Fruit fly (Drosophila melanogaster) whole organism, embryonic: ENCODE measurements around the gene CG13690.
A peak's percentile ranks its signal among the peaks of the same experiment; 100 is the strongest.

ENCODE experiments used
- Abd-B ChIP-seq: fragments of 200-800 bp; sonication (Bioruptor generic); optimal IDR thresholded peaks from 2 replicates; lab custom pipeline; 2018; ENCODE audit warnings: missing biosample characterization, mild to moderate bottlenecking, missing genetic modification characterization, moderate library complexity
- Ada2b ChIP-seq: fragments of 200-800 bp; sonication (Bioruptor generic); IDR thresholded peaks from 2 replicates; pipeline ENCODE4 v1.3.6; 2022; ENCODE audit warnings: missing biosample characterization, missing genetic modification characterization
- BtbVII ChIP-seq: fragments of 200-800 bp; sonication (Bioruptor generic); optimal IDR thresholded peaks from 3 replicates; lab custom pipeline; 2017; ENCODE audit warnings: missing biosample characterization, mild to moderate bottlenecking, missing genetic modification characterization
- CG10267 ChIP-seq: fragments of 200-800 bp; sonication (Bioruptor generic); optimal IDR thresholded peaks from 2 replicates; lab custom pipeline; 2018; ENCODE audit warnings: missing biosample characterization, mild to moderate bottlenecking, missing genetic modification characterization, moderate library complexity
- CG10654 ChIP-seq: fragments of 200-800 bp; sonication (Bioruptor generic); optimal IDR thresholded peaks from 2 replicates; lab custom pipeline; 2016; ENCODE audit warnings: missing biosample characterization, missing genetic modification characterization
- CG12299 ChIP-seq: fragments of 200-800 bp; sonication (Bioruptor generic); optimal IDR thresholded peaks from 2 replicates; lab custom pipeline; 2018; ENCODE audit warnings: missing biosample characterization, mild to moderate bottlenecking, missing genetic modification characterization
- CG12659 ChIP-seq: fragments of 200-800 bp; sonication (Bioruptor generic); optimal IDR thresholded peaks from 3 replicates; lab custom pipeline; 2017; ENCODE audit warnings: mild to moderate bottlenecking, missing biosample characterization, missing genetic modification reagents, missing genetic modification characterization
- CG12942 ChIP-seq: fragments of 200-800 bp; sonication (Bioruptor generic); optimal IDR thresholded peaks from 3 replicates; lab custom pipeline; 2016; ENCODE audit warnings: missing biosample characterization, missing genetic modification characterization
- CG13894 ChIP-seq: fragments of 200-800 bp; sonication (Bioruptor generic); optimal IDR thresholded peaks from 3 replicates; lab custom pipeline; 2018; ENCODE audit warnings: missing biosample characterization, mild to moderate bottlenecking, missing genetic modification characterization, moderate library complexity
- CG14710 ChIP-seq: fragments of 200-800 bp; sonication (Bioruptor generic); optimal IDR thresholded peaks from 3 replicates; lab custom pipeline; 2019; ENCODE audit warnings: missing biosample characterization, mild to moderate bottlenecking, missing genetic modification characterization, moderate library complexity
- CG15011 ChIP-seq: fragments of 200-800 bp; sonication (Bioruptor generic); optimal IDR thresholded peaks from 3 replicates; lab custom pipeline; 2018; ENCODE audit warnings: missing biosample characterization, mild to moderate bottlenecking, missing genetic modification characterization
- CG1647 ChIP-seq: fragments of 200-800 bp; sonication (Bioruptor generic); optimal IDR thresholded peaks from 3 replicates; lab custom pipeline; 2016; ENCODE audit warnings: missing biosample characterization, missing genetic modification characterization
- CG17186 ChIP-seq: fragments of 200-800 bp; sonication (Bioruptor generic); optimal IDR thresholded peaks from 3 replicates; lab custom pipeline; 2017; ENCODE audit warnings: missing biosample characterization, missing genetic modification reagents, missing genetic modification characterization
- CG18619 ChIP-seq: fragments of 200-800 bp; sonication (Bioruptor generic); optimal IDR thresholded peaks from 3 replicates; lab custom pipeline; 2017; ENCODE audit warnings: missing biosample characterization, mild to moderate bottlenecking, missing genetic modification characterization
- CG2889 ChIP-seq: fragments of 200-800 bp; sonication (Bioruptor generic); IDR thresholded peaks from 3 replicates; pipeline ENCODE4 v1.3.6; 2022; ENCODE audit warnings: missing biosample characterization, missing genetic modification characterization
- CG31441 ChIP-seq: fragments of 200-800 bp; sonication (Bioruptor generic); IDR thresholded peaks from 2 replicates; pipeline ENCODE4 v1.3.6; 2022; ENCODE audit warnings: missing biosample characterization, missing genetic modification characterization
- CG32767 ChIP-seq: fragments of 200-800 bp; sonication (Bioruptor generic); IDR thresholded peaks from 2 replicates; pipeline ENCODE4 v1.3.6; 2022; ENCODE audit warnings: missing biosample characterization, missing genetic modification characterization
- CG3407 ChIP-seq: fragments of 200-800 bp; sonication (Bioruptor generic); optimal IDR thresholded peaks from 2 replicates; lab custom pipeline; 2018; ENCODE audit warnings: missing biosample characterization, mild to moderate bottlenecking, missing genetic modification characterization
- CG7963 ChIP-seq: fragments of 200-800 bp; sonication (Bioruptor generic); IDR thresholded peaks from 3 replicates; pipeline ENCODE4 v1.3.6; 2022; ENCODE audit warnings: missing biosample characterization, missing genetic modification characterization; ENCODE audit not compliant: partially characterized antibody
- CG9727 ChIP-seq: fragments of 200-800 bp; sonication (Bioruptor generic); optimal IDR thresholded peaks from 3 replicates; lab custom pipeline; 2017; ENCODE audit warnings: missing biosample characterization, mild to moderate bottlenecking, missing genetic modification characterization
- Doc3 ChIP-seq: fragments of 200-800 bp; sonication (Bioruptor generic); IDR thresholded peaks from 3 replicates; pipeline ENCODE4 v1.3.6; 2022; ENCODE audit warnings: missing biosample characterization, missing genetic modification characterization; ENCODE audit not compliant: partially characterized antibody
- Dref ChIP-seq: fragments of 200-800 bp; sonication (Bioruptor generic); IDR thresholded peaks from 2 replicates; pipeline ENCODE4 v1.3.6; 2022; ENCODE audit warnings: missing biosample characterization, missing genetic modification characterization
- Fer3 ChIP-seq: fragments of 200-800 bp; sonication (Bioruptor generic); optimal IDR thresholded peaks from 2 replicates; lab custom pipeline; 2018; ENCODE audit warnings: missing biosample characterization, mild to moderate bottlenecking, missing genetic modification characterization, moderate library complexity
- HmgD ChIP-seq: fragments of 200-800 bp; sonication (Bioruptor generic); optimal IDR thresholded peaks from 3 replicates; lab custom pipeline; 2016; ENCODE audit warnings: missing biosample characterization, missing genetic modification characterization
- Hmx ChIP-seq: fragments of 200-800 bp; sonication (Bioruptor generic); optimal IDR thresholded peaks from 2 replicates; lab custom pipeline; 2016; ENCODE audit warnings: missing biosample characterization, missing genetic modification characterization
- Nf-YC ChIP-seq: fragments of 200-800 bp; optimal IDR thresholded peaks from 3 replicates; lab custom pipeline; 2019; ENCODE audit warnings: missing biosample characterization, mild to moderate bottlenecking, missing genetic modification characterization, moderate library complexity
- Spps ChIP-seq: fragments of 200-800 bp; sonication (Bioruptor generic); optimal IDR thresholded peaks from 2 replicates; lab custom pipeline; 2018; ENCODE audit warnings: missing biosample characterization, mild to moderate bottlenecking, missing genetic modification characterization
- abd-A ChIP-seq: fragments of 200-800 bp; sonication (Bioruptor generic); optimal IDR thresholded peaks from 3 replicates; lab custom pipeline; 2019; ENCODE audit warnings: missing biosample characterization, mild to moderate bottlenecking, missing genetic modification characterization, moderate library complexity
- amos ChIP-seq: fragments of 200-800 bp; sonication (Bioruptor generic); IDR thresholded peaks from 2 replicates; pipeline ENCODE4 v1.3.6; 2022; ENCODE audit warnings: missing biosample characterization, missing genetic modification characterization; ENCODE audit not compliant: partially characterized antibody
- bab2 ChIP-seq: fragments of 200-800 bp; sonication (Bioruptor generic); optimal IDR thresholded peaks from 2 replicates; lab custom pipeline; 2016; ENCODE audit warnings: missing biosample characterization, missing genetic modification characterization
- caup ChIP-seq: fragments of 200-800 bp; sonication (Bioruptor generic); optimal IDR thresholded peaks from 3 replicates; lab custom pipeline; 2017; ENCODE audit warnings: missing biosample characterization, mild to moderate bottlenecking, missing genetic modification characterization, moderate library complexity; ENCODE audit not compliant: severe bottlenecking
- da ChIP-seq: fragments of 200-800 bp; sonication (Bioruptor generic); optimal IDR thresholded peaks from 2 replicates; lab custom pipeline; 2016; ENCODE audit warnings: missing biosample characterization, missing genetic modification characterization
- dmrt11E ChIP-seq: fragments of 200-800 bp; sonication (Bioruptor generic); optimal IDR thresholded peaks from 3 replicates; lab custom pipeline; 2018; ENCODE audit warnings: missing biosample characterization, mild to moderate bottlenecking, missing genetic modification characterization, moderate library complexity
- emc ChIP-seq: fragments of 200-800 bp; sonication (Bioruptor generic); optimal IDR thresholded peaks from 2 replicates; lab custom pipeline; 2016; ENCODE audit warnings: missing biosample characterization, missing genetic modification characterization
- fd3F ChIP-seq: fragments of 200-800 bp; sonication (Bioruptor generic); optimal IDR thresholded peaks from 2 replicates; lab custom pipeline; 2018; ENCODE audit warnings: missing biosample characterization, mild to moderate bottlenecking, missing genetic modification characterization, moderate library complexity
- fu2 ChIP-seq: fragments of 200-800 bp; sonication (Bioruptor generic); optimal IDR thresholded peaks from 2 replicates; lab custom pipeline; 2016; ENCODE audit warnings: missing biosample characterization, missing genetic modification characterization
- gcm ChIP-seq: fragments of 200-800 bp; sonication (Bioruptor generic); optimal IDR thresholded peaks from 2 replicates; lab custom pipeline; 2019; ENCODE audit warnings: missing biosample characterization, mild to moderate bottlenecking, missing genetic modification characterization, moderate library complexity
- grau ChIP-seq: fragments of 200-800 bp; optimal IDR thresholded peaks from 3 replicates; lab custom pipeline; 2019; ENCODE audit warnings: missing biosample characterization, mild to moderate bottlenecking, missing genetic modification characterization, moderate library complexity
- inv ChIP-seq: fragments of 200-800 bp; sonication (Bioruptor generic); IDR thresholded peaks from 2 replicates; pipeline ENCODE4 v1.3.6; 2022; ENCODE audit warnings: missing biosample characterization, missing genetic modification characterization; ENCODE audit not compliant: partially characterized antibody
- kah ChIP-seq: fragments of 200-800 bp; sonication (Bioruptor generic); optimal IDR thresholded peaks from 2 replicates; lab custom pipeline; 2018; ENCODE audit warnings: missing biosample characterization, mild to moderate bottlenecking, missing genetic modification characterization
- lola ChIP-seq, 3 experiments: fragments of >200 bp in 2 of 3; fragments of 200-800 bp in 1 of 3; sonication (Bioruptor generic) in 1 of 3; optimal IDR thresholded peaks; 2 replicates each; lab custom pipeline; 2017 to 2019; ENCODE audit warnings: missing biosample characterization in 3 of 3, missing genetic modification characterization in 3 of 3, mild to moderate bottlenecking in 1 of 3, moderate library complexity in 1 of 3
- maf-S ChIP-seq: fragments of 200-800 bp; sonication (Bioruptor generic); optimal IDR thresholded peaks from 2 replicates; lab custom pipeline; 2016; ENCODE audit warnings: missing biosample characterization, missing genetic modification characterization
- pho ChIP-seq: fragments of 200-800 bp; sonication (Bioruptor generic); optimal IDR thresholded peaks from 2 replicates; lab custom pipeline; 2016; ENCODE audit warnings: missing biosample characterization, missing genetic modification characterization
- prd ChIP-seq, 3 experiments: fragments of >200 bp in 2 of 3; fragments of 200-800 bp in 1 of 3; sonication (Bioruptor generic) in 1 of 3; optimal IDR thresholded peaks in 2 of 3; IDR thresholded peaks in 1 of 3; 2 replicates in 2 of 3; 3 replicates in 1 of 3; pipeline versions ENCODE4 v1.3.6 to Lab custom; 2017 to 2022; ENCODE audit warnings: missing biosample characterization in 1 of 3, missing genetic modification characterization in 1 of 3
- sens ChIP-seq: fragments of 200-800 bp; sonication (Bioruptor generic); peaks from one replicate; lab custom pipeline; 2016; ENCODE audit warnings: missing biosample characterization, missing genetic modification characterization
- sqz ChIP-seq: fragments of 200-800 bp; sonication (Bioruptor generic); optimal IDR thresholded peaks from 3 replicates; lab custom pipeline; 2018; ENCODE audit warnings: missing biosample characterization, mild to moderate bottlenecking, missing genetic modification characterization
- vfl ChIP-seq: fragments of 200-800 bp; sonication (Bioruptor generic); optimal IDR thresholded peaks from 2 replicates; lab custom pipeline; 2016; ENCODE audit warnings: missing biosample characterization, missing genetic modification characterization
- z ChIP-seq: fragments of 200-800 bp; sonication (Bioruptor generic); IDR thresholded peaks from 3 replicates; pipeline ENCODE4 v1.3.6; 2022; ENCODE audit warnings: missing biosample characterization, missing genetic modification characterization

The CG13690 gene

DNA sequence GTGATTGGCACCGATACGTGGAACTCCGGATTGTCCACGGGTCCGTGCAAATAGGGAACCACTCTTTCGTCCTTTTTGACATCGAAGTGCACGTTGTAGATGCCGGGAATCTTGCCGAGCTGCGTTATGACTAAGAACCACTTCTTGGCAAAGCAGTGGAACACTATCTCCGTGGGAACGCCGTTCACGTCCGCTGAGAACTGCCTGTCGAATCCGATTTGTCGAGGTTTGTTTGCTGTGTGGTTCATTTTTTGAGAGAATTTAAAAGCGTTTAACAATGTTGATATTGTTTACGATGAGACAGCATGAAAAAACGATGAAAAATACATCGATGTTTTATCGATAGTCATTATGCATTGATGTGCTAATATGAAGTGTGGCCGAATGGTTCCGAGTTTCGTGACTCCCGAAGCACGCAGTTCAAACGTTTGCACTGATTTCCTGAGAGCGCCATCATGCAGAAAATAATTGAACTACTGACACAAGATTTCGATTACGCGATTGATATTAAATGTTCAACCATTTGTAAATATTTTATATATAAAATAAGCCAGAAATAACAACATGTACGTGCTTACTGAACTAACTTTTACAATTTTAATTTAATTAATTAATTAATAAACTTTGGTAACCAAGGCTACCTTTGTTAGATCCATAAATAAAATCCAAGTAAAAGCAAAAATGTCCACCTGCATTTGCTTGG is 1.8 kb upstream of the CG13690 start, which contains the start of the genes CG11885 and CG13692:
CG11885 (minus strand) TSS at position 332 of the 703 bp plus-strand sequence.
CG13692 (plus strand) TSS at position 653 of the 703 bp plus-strand sequence.
- TF ChIP-seq gcm (GFP tag; lab: Kevin White, UChicago), result peak; percentile 37
- no peak for TF ChIP-seq CG32767 (GFP tag; lab: Robert Waterston, UW)
- TF ChIP-seq pho (GFP tag; lab: Kevin White, UChicago), result peak; percentile 10
- TF ChIP-seq CG10654 (GFP tag; lab: Kevin White, UChicago), result no peak
- TF ChIP-seq Abd-B (GFP tag; lab: Kevin White, UChicago), result peak; percentile 65
- TF ChIP-seq sqz (GFP tag; lab: Kevin White, UChicago), result peak; percentile 81
- TF ChIP-seq Hmx, result no peak
- no peak for TF ChIP-seq CG1647
- peak; percentile 34 for TF ChIP-seq Fer3 (tag; lab: Kevin White, UChicago)
- peak; percentile 57 for TF ChIP-seq grau (tag; lab: Kevin White, UChicago)
- TF ChIP-seq CG12942 (GFP tag; lab: Kevin White, UChicago), result peak; percentile 19
- no peak for TF ChIP-seq da
- TF ChIP-seq lola (GFP tag; optimal IDR thresholded peaks at IDR 0.05; lab: Kevin White, UChicago), result peak in 1 of 3 experiments; percentile 2
- TF ChIP-seq CG12659 (GFP tag; lab: Kevin White, UChicago), result peak; percentile 88
- no peak for TF ChIP-seq emc (GFP tag; lab: Kevin White, UChicago)
- peak; percentile 99 for TF ChIP-seq Doc3
- peak; percentile 76 for TF ChIP-seq CG13894 (tag; lab: Kevin White, UChicago)
- TF ChIP-seq CG2889 (GFP tag; lab: Robert Waterston, UW), result no peak
- peak; percentile 86 for TF ChIP-seq HmgD
- peak; percentile 12 for TF ChIP-seq fu2 (GFP tag; lab: Kevin White, UChicago)
- peak; percentile 96 for TF ChIP-seq CG7963
- peak; percentile 27 for TF ChIP-seq fd3F
- TF ChIP-seq dmrt11E, result no peak
- no peak for TF ChIP-seq Ada2b
- no peak for TF ChIP-seq maf-S (GFP tag; lab: Kevin White, UChicago)
- peak; percentile 71 for TF ChIP-seq Nf-YC
- TF ChIP-seq CG31441 (GFP tag; lab: Robert Waterston, UW), result peak; percentile 37; the same call in 1 of the 2 replicates
- TF ChIP-seq caup, result peak; percentile 63
- peak; percentile 95 for TF ChIP-seq sens
- TF ChIP-seq CG17186 (GFP tag; lab: Kevin White, UChicago), result peak; percentile 85
- TF ChIP-seq CG3407, result no peak
- no peak for TF ChIP-seq Spps (tag; lab: Kevin White, UChicago)
- no peak for TF ChIP-seq kah (GFP tag; lab: Kevin White, UChicago)
- peak; percentile 43 for TF ChIP-seq vfl (GFP tag; lab: Kevin White, UChicago)
- peak; percentile 86 for TF ChIP-seq abd-A (tag; lab: Kevin White, UChicago)
- TF ChIP-seq Dref (GFP tag; lab: Robert Waterston, UW), result peak; percentile 96
- peak; percentile 31 for TF ChIP-seq CG12299 (tag; lab: Kevin White, UChicago)
- peak; percentile 95 for TF ChIP-seq inv (GFP tag; lab: Robert Waterston, UW)
- TF ChIP-seq CG9727 (GFP tag; lab: Kevin White, UChicago), result peak; percentile 11
- TF ChIP-seq CG14710, result peak; percentile 81
- no peak for TF ChIP-seq z (GFP tag; lab: Robert Waterston, UW)
- no peak for TF ChIP-seq CG18619
- TF ChIP-seq amos (GFP tag; lab: Robert Waterston, UW), result peak; percentile 99
- no peak for TF ChIP-seq CG15011
- peak; percentile 67 for TF ChIP-seq CG10267 (tag; lab: Kevin White, UChicago)
- no peak for TF ChIP-seq BtbVII
- no peak for TF ChIP-seq bab2
- no peak for TF ChIP-seq prd (optimal IDR thresholded peaks at IDR 0.05; lab: Kevin White, UChicago)
- TF ChIP-seq prd (GFP tag; IDR thresholded peaks at IDR 0.05; lab: Robert Waterston, UW), result no peak
